Worm (Caenorhabditis elegans) whole organism, early embryonic: ENCODE results near the gene aka-1.

Experiments
- F13C5.2 ChIP-seq: sonication (generic microtip); optimal IDR thresholded peaks from 2 replicates; lab custom pipeline; 2017; ENCODE audit warnings: mild to moderate bottlenecking, missing genetic modification characterization, inconsistent platforms, missing compliant biosample characterization
- ama-1 ChIP-seq: fragments of 150-350 bp; optimal IDR thresholded peaks from 2 replicates; lab custom pipeline; 2014

ce11 chrII:7525458-7525857 lies 47.1 kb upstream of the aka-1 start, which contains the start of the genes ZK1290.7 and rnh-1.1:
- TF ChIP-seq ama-1 (lab: Kevin White, UChicago), result no peak
- TF ChIP-seq F13C5.2 (tag; lab: Kevin White, UChicago), result no peak
